Worm (Caenorhabditis elegans) whole organism, midembryonic: ENCODE results near the gene pde-4.

Source experiments
- T22C8.4 ChIP-seq: fragments of 200-800 bp; sonication (Bioruptor generic); IDR thresholded peaks from 2 replicates; pipeline ENCODE4 v1.3.6; 2022; ENCODE audit warnings: missing genetic modification characterization, missing compliant biosample characterization
- cog-1 ChIP-seq: sonication (generic microtip); optimal IDR thresholded peaks from 2 replicates; lab custom pipeline; 2016; ENCODE audit warnings: missing genetic modification characterization, missing compliant biosample characterization
- flt-1 ChIP-seq: fragments of 200-800 bp; sonication (Bioruptor generic); IDR thresholded peaks from 2 replicates; pipeline ENCODE4 v1.3.6; 2022; ENCODE audit warnings: missing genetic modification characterization, missing compliant biosample characterization
- klf-2 ChIP-seq: fragments of 200-800 bp; sonication (Bioruptor generic); conservative IDR thresholded peaks from 2 replicates; pipeline ENCODE4 v1.3.6; 2022; ENCODE audit warnings: missing genetic modification reagents, missing genetic modification characterization, missing compliant biosample characterization
- med-1 ChIP-seq: sonication (generic microtip); optimal IDR thresholded peaks from 2 replicates; lab custom pipeline; 2017; ENCODE audit warnings: missing genetic modification characterization, mild to moderate bottlenecking, missing compliant biosample characterization, antibody characterized with exemption, missing genetic modification reagents; ENCODE audit not compliant: insufficient read depth
- ref-1 ChIP-seq: fragments of 200-800 bp; sonication (Bioruptor generic); conservative IDR thresholded peaks from 2 replicates; pipeline ENCODE4 v1.3.6; 2022; ENCODE audit warnings: missing genetic modification reagents, missing genetic modification characterization, missing compliant biosample characterization
- tab-1 ChIP-seq: fragments of 200-800 bp; sonication (Bioruptor generic); IDR thresholded peaks from 2 replicates; pipeline ENCODE4 v1.3.6; 2022; ENCODE audit warnings: missing genetic modification characterization, missing compliant biosample characterization
- ztf-23 ChIP-seq: fragments of 200-800 bp; sonication (Bioruptor generic); IDR thresholded peaks from 2 replicates; pipeline ENCODE4 v1.3.6; 2022; ENCODE audit warnings: missing genetic modification reagents, missing genetic modification characterization, missing compliant biosample characterization
- ztf-29 ChIP-seq: fragments of 200-800 bp; sonication (Bioruptor generic); IDR thresholded peaks from 2 replicates; pipeline ENCODE4 v1.3.6; 2022; ENCODE audit warnings: missing genetic modification reagents, missing genetic modification characterization, missing compliant biosample characterization

Gene pde-4

ce11 chrII:7615318-7615891 lies 35.6 kb downstream of the pde-4 start:
- TF ChIP-seq T22C8.4 (GFP tag; lab: Robert Waterston, UW), result peak; percentile 43; the same call in 1 of the 2 replicates
- TF ChIP-seq tab-1 (GFP tag; lab: Robert Waterston, UW), result no peak
- no peak for TF ChIP-seq ref-1 (GFP tag; lab: Robert Waterston, UW)
- TF ChIP-seq ztf-29 (GFP tag; lab: Robert Waterston, UW), result no peak

ce11 chrII:7614334-7614733 lies 36.7 kb downstream of the pde-4 start:
- TF ChIP-seq ztf-29 (GFP tag; lab: Robert Waterston, UW) (no peak), flt-1 (GFP tag; lab: Robert Waterston, UW) (0 out of 2 replicates have a peak, but pooled peaks have one; percentile 47), med-1 (no peak), ztf-23 (GFP tag; lab: Robert Waterston, UW) (0 out of 2 replicates have a peak, but pooled peaks have one; percentile 58)

ce11 chrII:7613241-7613782 lies 37.7 kb downstream of the pde-4 start, which contains the start of the genes oig-4 and R07G3.7:
oig-4 (plus strand) TSS chrII:7613541.
R07G3.7 (minus strand) TSS chrII:7613732.
- TF ChIP-seq klf-2 (GFP tag; lab: Robert Waterston, UW), result no peak
- no peak for TF ChIP-seq flt-1 (GFP tag; lab: Robert Waterston, UW)
- no peak for TF ChIP-seq T22C8.4 (GFP tag; lab: Robert Waterston, UW)
- TF ChIP-seq ztf-29 (GFP tag; lab: Robert Waterston, UW), result no peak
- TF ChIP-seq med-1, result no peak
- TF ChIP-seq tab-1 (GFP tag; lab: Robert Waterston, UW), result no peak
- no peak for TF ChIP-seq ref-1 (GFP tag; lab: Robert Waterston, UW)
- TF ChIP-seq cog-1 (tag; lab: Kevin White, UChicago), result no peak
- no peak for TF ChIP-seq ztf-23 (GFP tag; lab: Robert Waterston, UW)

ce11 chrII:7607953-7608352 lies 43.1 kb downstream of the pde-4 start, which contains the start of gene lips-17:
lips-17 (plus strand) TSS chrII:7608253.
- TF ChIP-seq klf-2 (GFP tag; lab: Robert Waterston, UW), result no peak
- no peak for TF ChIP-seq tab-1 (GFP tag; lab: Robert Waterston, UW)
- no peak for TF ChIP-seq ref-1 (GFP tag; lab: Robert Waterston, UW)
- no peak for TF ChIP-seq cog-1 (tag; lab: Kevin White, UChicago)
- TF ChIP-seq T22C8.4 (GFP tag; lab: Robert Waterston, UW), result no peak
- no peak for TF ChIP-seq ztf-23 (GFP tag; lab: Robert Waterston, UW)
- no peak for TF ChIP-seq ztf-29 (GFP tag; lab: Robert Waterston, UW)
- no peak for TF ChIP-seq med-1
- TF ChIP-seq flt-1 (GFP tag; lab: Robert Waterston, UW), result no peak

ce11 chrII:7605306-7605705 lies 45.7 kb downstream of the pde-4 start, which contains the start of gene osm-8:
osm-8 (minus strand) TSS chrII:7605406.
- TF ChIP-seq cog-1 (tag; lab: Kevin White, UChicago) (no peak), flt-1 (GFP tag; lab: Robert Waterston, UW) (no peak), ref-1 (GFP tag; lab: Robert Waterston, UW) (no peak), med-1 (no peak), tab-1 (GFP tag; lab: Robert Waterston, UW) (no peak), T22C8.4 (GFP tag; lab: Robert Waterston, UW) (no peak), ztf-29 (GFP tag; lab: Robert Waterston, UW) (no peak), ztf-23 (GFP tag; lab: Robert Waterston, UW) (no peak), klf-2 (GFP tag; lab: Robert Waterston, UW) (no peak)

- TF ChIP-seq med-1, result no peak
- TF ChIP-seq ref-1 (GFP tag; lab: Robert Waterston, UW), result no peak
- no peak for TF ChIP-seq flt-1 (GFP tag; lab: Robert Waterston, UW)
- no peak for TF ChIP-seq tab-1 (GFP tag; lab: Robert Waterston, UW)
- TF ChIP-seq klf-2 (GFP tag; lab: Robert Waterston, UW), result no peak
Observed at ce11 chrII:7599357-7599756, 51.7 kb downstream of the pde-4 start, which contains the start of gene npp-21. npp-21 (plus strand) TSS chrII:7599657.

ce11 chrII:7598702-7599314 lies 52.2 kb downstream of the pde-4 start, which contains the start of gene pgam-5:
pgam-5 (minus strand) TSS chrII:7598752.
- TF ChIP-seq T22C8.4 (GFP tag; lab: Robert Waterston, UW), result no peak
- no peak for TF ChIP-seq tab-1 (GFP tag; lab: Robert Waterston, UW)
- TF ChIP-seq ztf-29 (GFP tag; lab: Robert Waterston, UW), result no peak

- no peak for TF ChIP-seq klf-2 (GFP tag; lab: Robert Waterston, UW)
- no peak for TF ChIP-seq med-1
- no peak for TF ChIP-seq ztf-29 (GFP tag; lab: Robert Waterston, UW)
- no peak for TF ChIP-seq tab-1 (GFP tag; lab: Robert Waterston, UW)
- no peak for TF ChIP-seq T22C8.4 (GFP tag; lab: Robert Waterston, UW)
- no peak for TF ChIP-seq flt-1 (GFP tag; lab: Robert Waterston, UW)
- no peak for TF ChIP-seq ztf-23 (GFP tag; lab: Robert Waterston, UW)
- TF ChIP-seq cog-1 (tag; lab: Kevin White, UChicago), result no peak
- TF ChIP-seq ref-1 (GFP tag; lab: Robert Waterston, UW), result no peak
Observed at ce11 chrII:7594812-7595211, 56.2 kb downstream of the pde-4 start, which contains the start of gene syd-1. syd-1 (minus strand) TSS chrII:7594912.

- TF ChIP-seq med-1 (no peak), T22C8.4 (GFP tag; lab: Robert Waterston, UW) (no peak), ztf-23 (GFP tag; lab: Robert Waterston, UW) (no peak), ztf-29 (GFP tag; lab: Robert Waterston, UW) (no peak), cog-1 (tag; lab: Kevin White, UChicago) (no peak)
Observed at ce11 chrII:7594262-7594661, 56.8 kb downstream of the pde-4 start.
